Worm (Caenorhabditis elegans) whole organism, L4 larva: ENCODE data around the gene Y57A10A.8.

Source experiments
- F49E8.2 ChIP-seq: sonication (generic microtip); optimal IDR thresholded peaks from 2 replicates; lab custom pipeline; 2016; ENCODE audit warnings: missing compliant biosample characterization, mild to moderate bottlenecking, missing genetic modification characterization, borderline replicate concordance
- T20F7.1 ChIP-seq: fragments of 200-800 bp; sonication (Bioruptor generic); optimal IDR thresholded peaks from 2 replicates; lab custom pipeline; 2018; ENCODE audit warnings: mild to moderate bottlenecking, missing genetic modification characterization, missing compliant biosample characterization
- Y105C5A.15 ChIP-seq: fragments of 200-800 bp; sonication (Bioruptor generic); IDR thresholded peaks from 2 replicates; pipeline ENCODE4 v1.3.6; 2022; ENCODE audit warnings: missing genetic modification characterization, missing compliant biosample characterization
- Y48G9A.11 ChIP-seq: fragments of 200-800 bp; sonication (Bioruptor generic); IDR thresholded peaks from 2 replicates; pipeline ENCODE4 v1.3.6; 2022; ENCODE audit warnings: missing genetic modification reagents, missing genetic modification characterization, missing compliant biosample characterization
- Y5F2A.4 ChIP-seq: fragments of 200-800 bp; sonication (Bioruptor generic); optimal IDR thresholded peaks from 2 replicates; lab custom pipeline; 2018; ENCODE audit warnings: mild to moderate bottlenecking, missing genetic modification characterization, missing compliant biosample characterization
- aha-1 ChIP-seq: fragments of 150-350 bp; peaks from one replicate; lab custom pipeline; 2014; ENCODE audit warnings: missing biosample characterization, missing genetic modification characterization
- cey-2 ChIP-seq: sonication (generic microtip); optimal IDR thresholded peaks from 3 replicates; lab custom pipeline; 2017; ENCODE audit warnings: missing genetic modification characterization, mild to moderate bottlenecking, missing compliant biosample characterization, antibody characterized with exemption, borderline replicate concordance; ENCODE audit not compliant: insufficient read depth
- dmd-9 ChIP-seq: fragments of 200-800 bp; sonication (Bioruptor generic); IDR thresholded peaks from 2 replicates; pipeline ENCODE4 v1.3.6; 2022; ENCODE audit warnings: missing genetic modification reagents, missing genetic modification characterization, missing compliant biosample characterization
- egl-43 ChIP-seq: fragments of 200-800 bp; sonication (Bioruptor generic); IDR thresholded peaks from 2 replicates; pipeline ENCODE4 v1.3.6; 2022; ENCODE audit warnings: missing genetic modification reagents, missing genetic modification characterization, missing compliant biosample characterization
- gei-8 ChIP-seq: fragments of 200-800 bp; sonication (Bioruptor generic); optimal IDR thresholded peaks from 2 replicates; lab custom pipeline; 2018; ENCODE audit warnings: mild to moderate bottlenecking, missing genetic modification characterization, missing compliant biosample characterization
- hlh-11 ChIP-seq: fragments of 200-800 bp; sonication (Bioruptor generic); optimal IDR thresholded peaks from 2 replicates; lab custom pipeline; 2018; ENCODE audit warnings: mild to moderate bottlenecking, missing genetic modification characterization, missing compliant biosample characterization
- lin-1 ChIP-seq: fragments of 200-800 bp; sonication (Bioruptor generic); IDR thresholded peaks from 2 replicates; pipeline ENCODE4 v1.3.6; 2022; ENCODE audit warnings: missing genetic modification reagents, missing genetic modification characterization, missing compliant biosample characterization
- lin-13 ChIP-seq: fragments of 150-350 bp; optimal IDR thresholded peaks from 2 replicates; lab custom pipeline; 2014; ENCODE audit warnings: missing biosample characterization, missing genetic modification reagents, missing genetic modification characterization
- lin-29 ChIP-seq: fragments of 200-800 bp; sonication (Bioruptor generic); IDR thresholded peaks from 2 replicates; pipeline ENCODE4 v1.3.6; 2022; ENCODE audit warnings: missing genetic modification reagents, missing genetic modification characterization, missing compliant biosample characterization
- lin-38 ChIP-seq: fragments of 200-800 bp; sonication (Bioruptor generic); IDR thresholded peaks from 2 replicates; pipeline ENCODE4 v1.3.6; 2022; ENCODE audit warnings: missing genetic modification reagents, missing genetic modification characterization, missing compliant biosample characterization
- lin-39 ChIP-seq: fragments of 150-350 bp; optimal IDR thresholded peaks from 2 replicates; lab custom pipeline; 2014; ENCODE audit warnings: missing biosample characterization, missing genetic modification reagents, missing genetic modification characterization
- lir-3 ChIP-seq: sonication (generic microtip); optimal IDR thresholded peaks from 2 replicates; lab custom pipeline; 2016; ENCODE audit warnings: mild to moderate bottlenecking, missing genetic modification characterization, missing compliant biosample characterization
- mdt-29 ChIP-seq: fragments of 200-800 bp; sonication (Bioruptor generic); IDR thresholded peaks from 2 replicates; pipeline ENCODE4 v1.3.6; 2022; ENCODE audit warnings: missing genetic modification reagents, missing genetic modification characterization, missing compliant biosample characterization
- nhr-10 ChIP-seq: fragments of 150-350 bp; optimal IDR thresholded peaks from 2 replicates; lab custom pipeline; 2014; ENCODE audit warnings: missing biosample characterization, missing genetic modification characterization
- nhr-237 ChIP-seq: sonication (generic microtip); optimal IDR thresholded peaks from 2 replicates; lab custom pipeline; 2017; ENCODE audit warnings: missing biosample characterization, missing genetic modification characterization
- nhr-28 ChIP-seq: fragments of 150-350 bp; optimal IDR thresholded peaks from 2 replicates; lab custom pipeline; 2014; ENCODE audit warnings: missing biosample characterization, missing genetic modification characterization
- nhr-76 ChIP-seq: fragments of 150-350 bp; optimal IDR thresholded peaks from 2 replicates; lab custom pipeline; 2014; ENCODE audit warnings: missing biosample characterization, missing genetic modification characterization
- nhr-77 ChIP-seq: fragments of 150-350 bp; optimal IDR thresholded peaks from 2 replicates; lab custom pipeline; 2014; ENCODE audit warnings: missing biosample characterization, missing genetic modification characterization
- pha-4 ChIP-seq, 2 experiments: fragments of 150-350 bp in 1 of 2; fragments of 200-800 bp in 1 of 2; sonication (Bioruptor generic) in 1 of 2; IDR thresholded peaks in 1 of 2; optimal IDR thresholded peaks in 1 of 2; 2 replicates each; pipeline versions ENCODE4 v1.3.6 to Lab custom; 2014 to 2022; ENCODE audit warnings: missing genetic modification characterization in 2 of 2, missing genetic modification reagents in 2 of 2, missing biosample characterization in 1 of 2, missing compliant biosample characterization in 1 of 2
- php-3 ChIP-seq: fragments of 200-800 bp; sonication (Bioruptor generic); IDR thresholded peaks from 2 replicates; pipeline ENCODE4 v1.3.6; 2022; ENCODE audit warnings: missing genetic modification reagents, missing genetic modification characterization, missing compliant biosample characterization
- saeg-2 ChIP-seq: fragments of 200-800 bp; sonication (Bioruptor generic); IDR thresholded peaks from 2 replicates; pipeline ENCODE4 v1.3.6; 2022; ENCODE audit warnings: missing genetic modification reagents, missing genetic modification characterization, missing compliant biosample characterization
- sdz-12 ChIP-seq: fragments of 200-800 bp; sonication (Bioruptor generic); optimal IDR thresholded peaks from 2 replicates; lab custom pipeline; 2018; ENCODE audit warnings: mild to moderate bottlenecking, missing genetic modification characterization, missing compliant biosample characterization
- set-16 ChIP-seq: fragments of 200-800 bp; sonication (Bioruptor generic); IDR thresholded peaks from 2 replicates; pipeline ENCODE4 v1.3.6; 2022; ENCODE audit warnings: missing genetic modification reagents, missing genetic modification characterization, missing compliant biosample characterization
- tag-97 ChIP-seq: fragments of 200-800 bp; sonication (Bioruptor generic); IDR thresholded peaks from 2 replicates; pipeline ENCODE4 v1.3.6; 2022; ENCODE audit warnings: missing genetic modification characterization, missing compliant biosample characterization
- unc-130 ChIP-seq: sonication (generic microtip); optimal IDR thresholded peaks from 2 replicates; lab custom pipeline; 2016; ENCODE audit warnings: missing genetic modification reagents, missing genetic modification characterization, missing compliant biosample characterization
- unc-39 ChIP-seq: sonication (generic microtip); optimal IDR thresholded peaks from 2 replicates; lab custom pipeline; 2017; ENCODE audit warnings: missing biosample characterization, missing genetic modification characterization
- unc-62 ChIP-seq, 3 experiments: fragments of 150-350 bp in 1 of 3; sonication (generic microtip); optimal IDR thresholded peaks in 2 of 3; peaks in 1 of 3; 1 replicate in 1 of 3; 2 replicates in 2 of 3; lab custom pipeline; 2014 to 2017; ENCODE audit warnings: missing biosample characterization in 3 of 3, missing genetic modification characterization in 3 of 3, missing genetic modification reagents in 3 of 3, missing genotype in 1 of 3
- vab-7 ChIP-seq: fragments of 200-800 bp; sonication (Bioruptor generic); IDR thresholded peaks from 2 replicates; pipeline ENCODE4 v1.3.6; 2022; ENCODE audit warnings: missing genetic modification reagents, missing genetic modification characterization, missing compliant biosample characterization
- zfp-3 ChIP-seq: fragments of 200-800 bp; sonication (Bioruptor generic); conservative IDR thresholded peaks from 2 replicates; pipeline ENCODE4 v1.3.6; 2022; ENCODE audit warnings: missing genetic modification reagents, missing genetic modification characterization, missing compliant biosample characterization

Gene Y57A10A.8

ce11 chrII:12204617-12205016, 40.0 kb downstream of the Y57A10A.8 start:
- no peak for TF ChIP-seq sdz-12 (GFP tag; lab: Kevin White, UChicago)
- no peak for TF ChIP-seq gei-8 (GFP tag; lab: Kevin White, UChicago)
- TF ChIP-seq nhr-237 = no peak
- no peak for TF ChIP-seq php-3 (GFP tag; lab: Robert Waterston, UW)
- TF ChIP-seq nhr-77 = no peak
- no peak for TF ChIP-seq aha-1
- no peak for TF ChIP-seq dmd-9 (GFP tag; lab: Robert Waterston, UW)
- TF ChIP-seq T20F7.1 (GFP tag; lab: Kevin White, UChicago) = no peak
- TF ChIP-seq lir-3 (tag; lab: Kevin White, UChicago) = no peak
- no peak for TF ChIP-seq nhr-28
- no peak for TF ChIP-seq vab-7 (GFP tag; lab: Robert Waterston, UW)
- no peak for TF ChIP-seq zfp-3 (GFP tag; lab: Robert Waterston, UW)
- no peak for TF ChIP-seq tag-97 (GFP tag; lab: Robert Waterston, UW)
- no peak for TF ChIP-seq F49E8.2 (tag; lab: Kevin White, UChicago)
- TF ChIP-seq unc-62 (GFP tag; optimal IDR thresholded peaks at IDR 0.05 in 1 of 2; lab: Kevin White, UChicago) = no peak
- TF ChIP-seq unc-62 (tag; optimal IDR thresholded peaks at IDR 0.05; lab: Kevin White, UChicago) = no peak

- 0 out of 2 replicates have a peak, but pooled peaks have one; percentile 19 for TF ChIP-seq pha-4 (GFP tag; IDR thresholded peaks at IDR 0.05; lab: Robert Waterston, UW)
- no peak for TF ChIP-seq pha-4 (tag; optimal IDR thresholded peaks at IDR 0.05; lab: Kevin White, UChicago)
- TF ChIP-seq lin-38 = peak; percentile 21; the same call in 1 of the 2 replicates
- peak; percentile 59; the same call in 1 of the 2 replicates for TF ChIP-seq zfp-3 (GFP tag; lab: Robert Waterston, UW)
- TF ChIP-seq php-3 (GFP tag; lab: Robert Waterston, UW) = no peak
These were observed 44.1 kb downstream of the Y57A10A.8 start for ce11 chrII:12208741-12209140.

ce11 chrII:12211652-12212245, 47.1 kb downstream of the Y57A10A.8 start:
- TF ChIP-seq set-16 (GFP tag; lab: Robert Waterston, UW) (peak; percentile 94), unc-62 (GFP tag; optimal IDR thresholded peaks at IDR 0.05 in 1 of 2; lab: Kevin White, UChicago) (peak in 1 of 2 experiments; percentile 56), unc-62 (tag; optimal IDR thresholded peaks at IDR 0.05; lab: Kevin White, UChicago) (no peak), egl-43 (no peak)

- TF ChIP-seq unc-130 (GFP tag; lab: Kevin White, UChicago) = no peak
- no peak for TF ChIP-seq lin-29 (GFP tag; lab: Robert Waterston, UW)
- TF ChIP-seq lin-39 (tag; lab: Kevin White, UChicago) = no peak
- TF ChIP-seq Y105C5A.15 (GFP tag; lab: Robert Waterston, UW) = no peak
- peak; percentile 45 for TF ChIP-seq aha-1
- 0 out of 2 replicates have a peak, but pooled peaks have one; percentile 22 for TF ChIP-seq Y48G9A.11 (GFP tag; lab: Robert Waterston, UW)
- TF ChIP-seq nhr-237 = no peak
- TF ChIP-seq unc-39 (tag; lab: Kevin White, UChicago) = no peak
- no peak for TF ChIP-seq nhr-76 (tag; lab: Kevin White, UChicago)
- no peak for TF ChIP-seq lin-13 (GFP tag; lab: Kevin White, UChicago)
- no peak for TF ChIP-seq saeg-2
- TF ChIP-seq mdt-29 (GFP tag; lab: Robert Waterston, UW) = no peak
- TF ChIP-seq cey-2 (tag; lab: Kevin White, UChicago) = no peak
- no peak for TF ChIP-seq Y5F2A.4 (GFP tag; lab: Kevin White, UChicago)
- no peak for TF ChIP-seq nhr-10 (tag; lab: Kevin White, UChicago)
- TF ChIP-seq lin-1 (GFP tag; lab: Robert Waterston, UW) = no peak
- TF ChIP-seq set-16 (GFP tag; lab: Robert Waterston, UW) = peak; percentile 76
- no peak for TF ChIP-seq hlh-11 (tag; lab: Kevin White, UChicago)
These were observed 49.9 kb downstream of the Y57A10A.8 start for ce11 chrII:12214562-12214961.
